Worm (Caenorhabditis elegans): ENCODE measurements around the gene str-99.

Gene str-99

DNA sequence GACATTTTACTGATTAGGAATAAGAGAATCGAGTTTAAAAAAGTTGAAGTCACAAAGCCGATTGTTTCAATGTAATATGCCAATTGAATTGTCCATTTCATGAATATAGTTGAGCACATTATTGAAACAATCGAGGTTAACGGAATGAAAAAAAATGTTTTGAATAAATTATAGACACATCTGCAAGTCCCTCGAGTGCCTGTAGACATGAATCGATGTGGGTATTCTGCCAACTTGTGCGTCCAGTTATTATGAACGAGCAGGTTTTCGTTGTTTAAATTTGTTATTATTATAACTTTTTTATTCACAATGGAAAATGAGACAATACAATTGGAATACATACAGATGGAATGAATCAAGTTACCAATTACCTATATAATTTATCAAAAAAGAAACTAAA is at the start of gene str-99:
TSS of gene str-99 (minus strand) at position 101 of the 400 bp plus-strand sequence.
- TF ChIP-seq tab-1 (GFP tag; IDR thresholded peaks at IDR 0.05) (no peak), ztf-23 (GFP tag; IDR thresholded peaks at IDR 0.05) (no peak), klf-2 (GFP tag; conservative IDR thresholded peaks at IDR 0.05) (no peak), cog-1 (tag; optimal IDR thresholded peaks at IDR 0.05) (no peak), flt-1 (GFP tag; IDR thresholded peaks at IDR 0.05) (no peak), ztf-29 (GFP tag; IDR thresholded peaks at IDR 0.05) (no peak), T22C8.4 (GFP tag; IDR thresholded peaks at IDR 0.05) (no peak), med-1 (GFP tag; optimal IDR thresholded peaks at IDR 0.05; ENCODE audit: insufficient read depth) (no peak), ref-1 (GFP tag; conservative IDR thresholded peaks at IDR 0.05) (no peak)

DNA sequence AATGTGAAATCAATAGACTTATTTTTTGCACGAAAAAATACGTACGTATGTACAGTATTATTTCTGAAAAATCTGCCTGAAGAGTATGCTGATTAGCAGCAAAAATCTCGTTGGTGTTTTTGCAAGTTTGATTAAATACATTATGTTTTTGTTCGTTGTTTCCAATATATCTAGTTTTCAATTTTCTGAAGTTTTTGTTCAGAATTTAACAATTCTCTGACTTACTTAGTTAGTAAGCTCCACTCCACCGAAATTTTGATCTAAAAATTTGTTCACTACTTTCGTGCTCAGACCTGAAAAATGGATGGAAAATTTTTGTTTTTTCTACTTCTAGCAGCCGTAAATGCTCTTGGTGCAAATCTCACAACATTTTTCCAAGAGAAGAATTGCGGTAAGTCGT is 46.6 kb upstream of the str-99 start, which contains the start of gene irld-26:
TSS of gene irld-26 (plus strand) at position 301 of the 400 bp plus-strand sequence.
- no peak for TF ChIP-seq klf-2 (GFP tag; conservative IDR thresholded peaks at IDR 0.05)
- TF ChIP-seq cog-1 (tag; optimal IDR thresholded peaks at IDR 0.05), result no peak
- TF ChIP-seq tab-1 (GFP tag; IDR thresholded peaks at IDR 0.05), result no peak
- no peak for TF ChIP-seq ztf-23 (GFP tag; IDR thresholded peaks at IDR 0.05)
- no peak for TF ChIP-seq T22C8.4 (GFP tag; IDR thresholded peaks at IDR 0.05)
- TF ChIP-seq ref-1 (GFP tag; conservative IDR thresholded peaks at IDR 0.05), result no peak
- no peak for TF ChIP-seq ztf-29 (GFP tag; IDR thresholded peaks at IDR 0.05)
- no peak for TF ChIP-seq flt-1 (GFP tag; IDR thresholded peaks at IDR 0.05)
- TF ChIP-seq med-1 (GFP tag; optimal IDR thresholded peaks at IDR 0.05; ENCODE audit: insufficient read depth), result no peak

DNA sequence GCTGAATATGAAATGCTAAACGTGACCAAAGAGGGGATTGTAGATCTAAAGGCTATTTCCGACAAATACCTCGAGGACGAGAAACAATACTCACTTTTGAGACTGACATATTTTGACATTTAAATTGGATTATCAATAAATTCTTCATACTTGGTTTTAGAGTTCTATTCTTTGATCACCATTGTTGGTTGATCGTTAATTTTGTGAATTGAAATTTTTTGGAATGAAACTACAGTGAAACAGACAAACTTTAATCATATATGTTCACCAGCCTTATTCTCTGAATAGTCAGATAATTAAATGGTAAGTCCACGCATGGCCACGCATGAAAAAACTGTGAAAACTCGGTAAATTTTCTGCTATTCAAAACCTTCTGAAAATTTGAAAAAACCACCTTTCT is 44.3 kb upstream of the str-99 start, which contains the start of gene F11A5.18:
TSS of gene F11A5.18 (plus strand) at position 301 of the 400 bp plus-strand sequence.
- TF ChIP-seq klf-2 (GFP tag; conservative IDR thresholded peaks at IDR 0.05), result no peak
- no peak for TF ChIP-seq ztf-23 (GFP tag; IDR thresholded peaks at IDR 0.05)
- TF ChIP-seq ref-1 (GFP tag; conservative IDR thresholded peaks at IDR 0.05), result no peak
- no peak for TF ChIP-seq T22C8.4 (GFP tag; IDR thresholded peaks at IDR 0.05)
- TF ChIP-seq cog-1 (tag; optimal IDR thresholded peaks at IDR 0.05), result no peak
- TF ChIP-seq flt-1 (GFP tag; IDR thresholded peaks at IDR 0.05), result no peak
- no peak for TF ChIP-seq ztf-29 (GFP tag; IDR thresholded peaks at IDR 0.05)
- no peak for TF ChIP-seq med-1 (GFP tag; optimal IDR thresholded peaks at IDR 0.05; ENCODE audit: insufficient read depth)
- TF ChIP-seq tab-1 (GFP tag; IDR thresholded peaks at IDR 0.05), result no peak

DNA sequence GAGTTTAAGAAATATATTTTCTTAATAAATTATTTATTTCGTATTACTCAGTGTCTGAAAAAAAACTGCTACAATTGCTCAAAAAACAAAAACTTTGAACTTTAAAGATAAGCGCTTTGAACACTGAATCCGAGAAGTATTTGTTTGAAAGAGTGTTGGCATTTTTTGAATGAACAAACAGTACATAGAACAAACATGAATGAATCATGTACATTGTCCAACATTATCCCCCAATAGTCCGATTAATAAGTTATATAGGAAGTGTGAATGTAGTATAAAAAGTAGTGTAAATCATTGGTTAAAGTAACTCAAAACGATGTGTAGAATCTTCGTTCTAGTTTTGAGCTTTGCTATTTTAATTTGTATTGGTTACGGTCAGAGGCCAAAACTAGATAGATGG is 43.4 kb upstream of the str-99 start, which contains the start of gene F11A5.17:
TSS of gene F11A5.17 (plus strand) at position 301 of the 400 bp plus-strand sequence.
- TF ChIP-seq T22C8.4 (GFP tag; IDR thresholded peaks at IDR 0.05) (no peak), med-1 (GFP tag; optimal IDR thresholded peaks at IDR 0.05; ENCODE audit: insufficient read depth) (no peak), ztf-29 (GFP tag; IDR thresholded peaks at IDR 0.05) (no peak), cog-1 (tag; optimal IDR thresholded peaks at IDR 0.05) (no peak), ref-1 (GFP tag; conservative IDR thresholded peaks at IDR 0.05) (no peak), ztf-23 (GFP tag; IDR thresholded peaks at IDR 0.05) (no peak), klf-2 (GFP tag; conservative IDR thresholded peaks at IDR 0.05) (no peak), flt-1 (GFP tag; IDR thresholded peaks at IDR 0.05) (no peak), tab-1 (GFP tag; IDR thresholded peaks at IDR 0.05) (no peak)

DNA sequence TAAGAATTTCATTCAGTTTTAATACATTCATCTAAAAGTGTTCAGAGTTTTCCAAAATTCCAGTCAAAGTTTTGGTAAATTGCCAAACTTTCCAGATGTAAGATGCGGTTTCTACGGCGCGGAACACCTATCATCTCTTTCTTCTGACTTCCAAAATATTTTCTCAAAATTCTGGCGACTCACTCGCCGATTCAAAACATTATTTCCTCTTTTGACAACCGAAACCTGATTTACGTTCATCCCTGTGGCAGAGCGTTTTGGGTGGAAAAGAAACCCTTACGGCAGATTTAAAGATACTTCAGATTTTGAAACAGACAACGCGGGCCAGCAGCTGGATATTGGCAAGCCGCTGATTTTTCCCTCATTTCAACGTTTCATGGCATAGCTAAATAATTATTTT is 39.7 kb upstream of the str-99 start, which contains the start of gene F11A5.5:
TSS of gene F11A5.5 (plus strand) at position 301 of the 400 bp plus-strand sequence.
- TF ChIP-seq med-1 (GFP tag; optimal IDR thresholded peaks at IDR 0.05; ENCODE audit: insufficient read depth) (no peak), tab-1 (GFP tag; IDR thresholded peaks at IDR 0.05) (no peak), flt-1 (GFP tag; IDR thresholded peaks at IDR 0.05) (no peak), klf-2 (GFP tag; conservative IDR thresholded peaks at IDR 0.05) (no peak), ztf-23 (GFP tag; IDR thresholded peaks at IDR 0.05) (no peak), cog-1 (tag; optimal IDR thresholded peaks at IDR 0.05) (no peak), T22C8.4 (GFP tag; IDR thresholded peaks at IDR 0.05) (no peak), ztf-29 (GFP tag; IDR thresholded peaks at IDR 0.05) (no peak), ref-1 (GFP tag; conservative IDR thresholded peaks at IDR 0.05) (no peak)

DNA sequence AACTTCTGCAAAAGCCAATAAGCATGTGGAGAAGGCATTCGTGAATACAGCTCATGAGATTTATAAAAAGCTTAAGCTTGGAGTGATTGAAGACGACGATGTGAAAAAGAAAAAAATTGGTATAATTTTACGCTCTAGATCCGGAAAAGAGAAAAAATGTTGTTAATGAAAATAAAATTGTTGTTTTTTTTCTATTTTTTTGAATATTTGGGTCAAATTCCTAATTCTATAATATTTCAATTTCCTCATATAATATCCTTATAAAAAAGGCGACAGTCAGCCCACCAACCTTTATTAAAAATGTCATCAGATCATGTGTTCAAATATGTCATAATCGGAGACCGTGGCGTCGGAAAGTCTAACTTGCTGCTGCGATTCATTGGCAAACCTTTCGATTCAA is 37.1 kb upstream of the str-99 start, which contains the start of gene rabr-3:
TSS of gene rabr-3 (plus strand) at position 301 of the 400 bp plus-strand sequence.
- no peak for TF ChIP-seq cog-1 (tag; optimal IDR thresholded peaks at IDR 0.05)
- no peak for TF ChIP-seq ztf-23 (GFP tag; IDR thresholded peaks at IDR 0.05)
- no peak for TF ChIP-seq klf-2 (GFP tag; conservative IDR thresholded peaks at IDR 0.05)
- no peak for TF ChIP-seq flt-1 (GFP tag; IDR thresholded peaks at IDR 0.05)
- no peak for TF ChIP-seq med-1 (GFP tag; optimal IDR thresholded peaks at IDR 0.05; ENCODE audit: insufficient read depth)
- no peak for TF ChIP-seq T22C8.4 (GFP tag; IDR thresholded peaks at IDR 0.05)
- TF ChIP-seq ref-1 (GFP tag; conservative IDR thresholded peaks at IDR 0.05), result no peak
- no peak for TF ChIP-seq ztf-29 (GFP tag; IDR thresholded peaks at IDR 0.05)
- no peak for TF ChIP-seq tab-1 (GFP tag; IDR thresholded peaks at IDR 0.05)

DNA sequence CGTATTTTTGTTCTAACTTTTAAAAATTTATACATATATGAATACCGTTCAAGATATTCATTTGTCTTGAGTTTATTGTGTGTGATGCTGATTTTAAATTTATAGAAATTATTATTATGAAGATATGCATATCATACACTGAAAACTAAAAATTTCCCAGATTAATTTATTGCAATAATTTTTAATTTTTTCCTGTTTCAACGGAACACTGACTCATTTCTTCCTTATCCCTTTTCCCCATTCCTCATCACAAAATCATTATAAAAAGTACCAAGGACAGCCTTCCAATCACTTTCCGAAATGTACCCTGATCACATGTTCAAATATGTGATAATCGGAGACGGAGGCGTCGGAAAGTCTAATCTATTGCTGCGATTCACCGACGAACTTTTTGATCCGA is 36.3 kb upstream of the str-99 start, which contains the start of gene rabr-4:
TSS of gene rabr-4 (plus strand) at position 301 of the 400 bp plus-strand sequence.
- no peak for TF ChIP-seq cog-1 (tag; optimal IDR thresholded peaks at IDR 0.05)
- TF ChIP-seq T22C8.4 (GFP tag; IDR thresholded peaks at IDR 0.05), result no peak
- no peak for TF ChIP-seq ref-1 (GFP tag; conservative IDR thresholded peaks at IDR 0.05)
- TF ChIP-seq med-1 (GFP tag; optimal IDR thresholded peaks at IDR 0.05; ENCODE audit: insufficient read depth), result no peak
- TF ChIP-seq ztf-29 (GFP tag; IDR thresholded peaks at IDR 0.05), result no peak
- no peak for TF ChIP-seq flt-1 (GFP tag; IDR thresholded peaks at IDR 0.05)
- TF ChIP-seq klf-2 (GFP tag; conservative IDR thresholded peaks at IDR 0.05), result no peak
- TF ChIP-seq tab-1 (GFP tag; IDR thresholded peaks at IDR 0.05), result no peak
- no peak for TF ChIP-seq ztf-23 (GFP tag; IDR thresholded peaks at IDR 0.05)

DNA sequence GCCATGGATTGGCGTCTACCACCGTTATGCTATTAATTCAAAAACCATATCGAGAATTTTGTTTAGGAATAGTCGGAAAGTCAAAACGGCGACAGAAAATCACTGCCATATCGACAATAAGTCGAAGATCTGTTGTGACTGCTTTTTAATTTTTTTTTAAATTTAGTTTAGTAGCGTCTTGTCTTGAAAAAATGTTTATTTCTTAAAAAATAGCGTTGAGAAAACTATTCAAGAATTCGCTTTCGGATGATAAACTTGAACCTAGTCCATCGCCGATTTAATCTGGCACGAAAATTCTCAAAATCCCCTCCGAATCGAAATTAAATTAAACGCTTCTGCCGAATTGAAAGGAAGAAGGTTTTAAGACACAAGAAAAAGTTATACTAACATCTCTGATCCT is 33.8 kb upstream of the str-99 start, which contains the start of gene srh-279:
TSS of gene srh-279 (plus strand) at position 301 of the 400 bp plus-strand sequence.
- TF ChIP-seq med-1 (GFP tag; optimal IDR thresholded peaks at IDR 0.05; ENCODE audit: insufficient read depth) (no peak), ztf-23 (GFP tag; IDR thresholded peaks at IDR 0.05) (no peak), tab-1 (GFP tag; IDR thresholded peaks at IDR 0.05) (no peak), T22C8.4 (GFP tag; IDR thresholded peaks at IDR 0.05) (no peak), ztf-29 (GFP tag; IDR thresholded peaks at IDR 0.05) (no peak), cog-1 (tag; optimal IDR thresholded peaks at IDR 0.05) (no peak), flt-1 (GFP tag; IDR thresholded peaks at IDR 0.05) (no peak), ref-1 (GFP tag; conservative IDR thresholded peaks at IDR 0.05) (no peak), klf-2 (GFP tag; conservative IDR thresholded peaks at IDR 0.05) (no peak)

DNA sequence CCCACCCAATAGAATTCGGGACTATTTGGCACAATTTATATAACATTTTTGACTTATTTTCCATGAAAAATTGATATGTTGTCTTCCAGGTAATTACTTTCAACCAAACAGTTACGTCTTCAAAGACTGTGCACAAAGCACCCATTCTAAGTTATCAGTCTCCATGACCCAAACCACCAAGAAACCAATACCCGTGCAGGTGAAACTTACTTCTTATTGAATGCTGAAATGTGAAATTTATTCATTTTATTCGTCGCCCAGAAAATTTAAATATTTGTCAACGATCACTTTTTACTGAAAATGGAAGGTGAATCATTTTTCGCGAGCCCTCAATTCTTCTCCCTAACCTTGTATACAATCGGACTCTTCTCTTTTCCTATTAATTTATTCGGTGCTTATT is 32.2 kb upstream of the str-99 start, which contains the start of gene srh-281:
TSS of gene srh-281 (plus strand) at position 301 of the 400 bp plus-strand sequence.
- no peak for TF ChIP-seq T22C8.4 (GFP tag; IDR thresholded peaks at IDR 0.05)
- TF ChIP-seq ztf-29 (GFP tag; IDR thresholded peaks at IDR 0.05), result no peak
- no peak for TF ChIP-seq flt-1 (GFP tag; IDR thresholded peaks at IDR 0.05)
- TF ChIP-seq ref-1 (GFP tag; conservative IDR thresholded peaks at IDR 0.05), result no peak
- no peak for TF ChIP-seq cog-1 (tag; optimal IDR thresholded peaks at IDR 0.05)
- no peak for TF ChIP-seq klf-2 (GFP tag; conservative IDR thresholded peaks at IDR 0.05)
- no peak for TF ChIP-seq ztf-23 (GFP tag; IDR thresholded peaks at IDR 0.05)

Data from whole organism, midembryonic.